Fruit fly (Drosophila melanogaster) whole organism, embryonic: Measurements from ENCODE around the gene Cpr30F.

Experiments
- Atf3 ChIP-seq: fragments of 200-800 bp; sonication (Bioruptor generic); optimal IDR thresholded peaks from 3 replicates; lab custom pipeline; 2016; ENCODE audit warnings: missing biosample characterization, missing genetic modification characterization
- CG10147 ChIP-seq: fragments of 200-800 bp; sonication (Bioruptor generic); optimal IDR thresholded peaks from 2 replicates; lab custom pipeline; 2019; ENCODE audit warnings: missing biosample characterization, mild to moderate bottlenecking, missing genetic modification characterization, moderate library complexity
- CG11247 ChIP-seq: fragments of 200-800 bp; sonication (Bioruptor generic); IDR thresholded peaks from 2 replicates; pipeline ENCODE4 v1.3.6; 2022; ENCODE audit warnings: missing biosample characterization, missing genetic modification characterization
- CG12104 ChIP-seq: fragments of 200-800 bp; sonication (Bioruptor generic); optimal IDR thresholded peaks from 3 replicates; lab custom pipeline; 2016; ENCODE audit warnings: missing biosample characterization, missing genetic modification characterization
- CG15601 ChIP-seq: fragments of 200-800 bp; sonication (Bioruptor generic); optimal IDR thresholded peaks from 3 replicates; lab custom pipeline; 2019; ENCODE audit warnings: missing biosample characterization, mild to moderate bottlenecking, missing genetic modification characterization, moderate library complexity
- CG16863 ChIP-seq: fragments of 200-800 bp; sonication (Bioruptor generic); optimal IDR thresholded peaks from 3 replicates; lab custom pipeline; 2016; ENCODE audit warnings: missing biosample characterization, missing genetic modification characterization
- CG17328 ChIP-seq: fragments of 200-800 bp; sonication (Bioruptor generic); IDR thresholded peaks from 2 replicates; pipeline ENCODE4 v1.3.6; 2022; ENCODE audit warnings: missing biosample characterization, missing genetic modification characterization
- CG2889 ChIP-seq: fragments of 200-800 bp; sonication (Bioruptor generic); IDR thresholded peaks from 3 replicates; pipeline ENCODE4 v1.3.6; 2022; ENCODE audit warnings: missing biosample characterization, missing genetic modification characterization
- CG3407 ChIP-seq: fragments of 200-800 bp; sonication (Bioruptor generic); optimal IDR thresholded peaks from 2 replicates; lab custom pipeline; 2018; ENCODE audit warnings: missing biosample characterization, mild to moderate bottlenecking, missing genetic modification characterization
- CG3726 ChIP-seq: fragments of 200-800 bp; sonication (Bioruptor generic); IDR thresholded peaks from 3 replicates; pipeline ENCODE4, ENCODE4 v1.3.6; 2022; ENCODE audit warnings: missing biosample characterization, missing genetic modification characterization
- CG4730 ChIP-seq: fragments of 200-800 bp; sonication (Bioruptor generic); IDR thresholded peaks from 2 replicates; pipeline ENCODE4 v1.3.6; 2022; ENCODE audit warnings: missing biosample characterization, missing genetic modification characterization
- CG4820 ChIP-seq: fragments of 200-800 bp; sonication (Bioruptor generic); optimal IDR thresholded peaks from 3 replicates; lab custom pipeline; 2016; ENCODE audit warnings: missing biosample characterization, missing genetic modification characterization
- CG6272 ChIP-seq: fragments of 200-800 bp; sonication (Bioruptor generic); IDR thresholded peaks from 2 replicates; pipeline ENCODE4 v1.3.6; 2022; ENCODE audit warnings: missing biosample characterization, missing genetic modification characterization
- CG6689 ChIP-seq: fragments of 200-800 bp; sonication (Bioruptor generic); IDR thresholded peaks from 2 replicates; pipeline ENCODE4 v1.3.6; 2022; ENCODE audit warnings: missing biosample characterization, missing genetic modification characterization
- CG8089 ChIP-seq: fragments of 200-800 bp; sonication (Bioruptor generic); optimal IDR thresholded peaks from 3 replicates; lab custom pipeline; 2016; ENCODE audit warnings: missing biosample characterization, missing genetic modification characterization
- CG9215 ChIP-seq: fragments of 200-800 bp; sonication (Bioruptor generic); IDR thresholded peaks from 2 replicates; pipeline ENCODE4 v1.3.6; 2022; ENCODE audit warnings: missing biosample characterization, missing genetic modification characterization
- CG9437 ChIP-seq: fragments of 200-800 bp; sonication (Bioruptor generic); optimal IDR thresholded peaks from 2 replicates; lab custom pipeline; 2018; ENCODE audit warnings: missing biosample characterization, mild to moderate bottlenecking, missing genetic modification characterization
- CG9797 ChIP-seq: fragments of 200-800 bp; sonication (Bioruptor generic); optimal IDR thresholded peaks from 3 replicates; lab custom pipeline; 2018; ENCODE audit warnings: missing biosample characterization, mild to moderate bottlenecking, missing genetic modification characterization
- CoRest ChIP-seq: fragments of 200-800 bp; sonication (Bioruptor generic); optimal IDR thresholded peaks from 3 replicates; lab custom pipeline; 2018; ENCODE audit warnings: missing biosample characterization, mild to moderate bottlenecking, missing genetic modification characterization, moderate library complexity
- Dek ChIP-seq: fragments of 200-800 bp; sonication (Bioruptor generic); optimal IDR thresholded peaks from 3 replicates; lab custom pipeline; 2019; ENCODE audit warnings: missing biosample characterization, mild to moderate bottlenecking, missing genetic modification characterization, moderate library complexity
- Dref ChIP-seq: fragments of 200-800 bp; sonication (Bioruptor generic); IDR thresholded peaks from 2 replicates; pipeline ENCODE4 v1.3.6; 2022; ENCODE audit warnings: missing biosample characterization, missing genetic modification characterization
- HLH4C ChIP-seq: fragments of 200-800 bp; sonication (Bioruptor generic); IDR thresholded peaks from 3 replicates; pipeline ENCODE4 v1.3.6; 2022; ENCODE audit warnings: missing biosample characterization, missing genetic modification characterization; ENCODE audit not compliant: partially characterized antibody
- Lim3 ChIP-seq: fragments of 200-800 bp; sonication (Bioruptor generic); IDR thresholded peaks from 2 replicates; pipeline ENCODE4 v1.3.6; 2022; ENCODE audit warnings: missing biosample characterization, missing genetic modification characterization
- Lpt ChIP-seq: fragments of >200 bp; optimal IDR thresholded peaks from 2 replicates; lab custom pipeline; 2018; ENCODE audit warnings: missing biosample characterization, missing genetic modification characterization
- MESR4 ChIP-seq: fragments of 200-800 bp; sonication (Bioruptor generic); optimal IDR thresholded peaks from 2 replicates; lab custom pipeline; 2018; ENCODE audit warnings: missing biosample characterization, mild to moderate bottlenecking, missing genetic modification characterization, moderate library complexity
- Mes4 ChIP-seq: fragments of 200-800 bp; sonication (Bioruptor generic); optimal IDR thresholded peaks from 2 replicates; lab custom pipeline; 2016; ENCODE audit warnings: missing biosample characterization, missing genetic modification characterization
- Oli ChIP-seq: fragments of 200-800 bp; sonication (Bioruptor generic); optimal IDR thresholded peaks from 2 replicates; lab custom pipeline; 2018; ENCODE audit warnings: missing biosample characterization, mild to moderate bottlenecking, missing genetic modification characterization, moderate library complexity
- Opbp ChIP-seq: fragments of 200-800 bp; sonication (Bioruptor generic); IDR thresholded peaks from 3 replicates; pipeline ENCODE4 v1.3.6; 2022; ENCODE audit warnings: missing biosample characterization, missing genetic modification characterization; ENCODE audit not compliant: partially characterized antibody
- Ptx1 ChIP-seq: fragments of 200-800 bp; sonication (Bioruptor generic); IDR thresholded peaks from 2 replicates; pipeline ENCODE4 v1.3.6; 2022; ENCODE audit warnings: missing biosample characterization, missing genetic modification characterization
- Rfx ChIP-seq: fragments of 200-800 bp; sonication (Bioruptor generic); IDR thresholded peaks from 2 replicates; pipeline ENCODE4 v1.3.6; 2022; ENCODE audit warnings: missing biosample characterization, missing genetic modification characterization
- Trl ChIP-seq, 3 experiments: fragments of >200 bp in 2 of 3; fragments of 200-800 bp in 1 of 3; sonication (Bioruptor generic) in 1 of 3; optimal IDR thresholded peaks; 2 replicates in 1 of 3; 3 replicates in 2 of 3; lab custom pipeline; 2016 to 2017; ENCODE audit warnings: missing biosample characterization in 1 of 3, missing genetic modification characterization in 1 of 3
- bowl ChIP-seq: fragments of 200-800 bp; sonication (Bioruptor generic); IDR thresholded peaks from 2 replicates; pipeline ENCODE4 v1.3.6; 2022; ENCODE audit warnings: missing biosample characterization, missing genetic modification characterization
- chif ChIP-seq, 2 experiments: fragments of 200-800 bp; sonication (Bioruptor generic); optimal IDR thresholded peaks; 3 replicates each; lab custom pipeline; 2016; ENCODE audit warnings: missing biosample characterization in 2 of 2, missing genetic modification characterization in 2 of 2
- dan ChIP-seq: fragments of 200-800 bp; sonication (Bioruptor generic); IDR thresholded peaks from 2 replicates; pipeline ENCODE4 v1.3.6; 2022; ENCODE audit warnings: missing biosample characterization, missing genetic modification characterization
- disco-r ChIP-seq: fragments of 200-800 bp; sonication (Bioruptor generic); optimal IDR thresholded peaks from 2 replicates; lab custom pipeline; 2016; ENCODE audit warnings: missing biosample characterization, missing genetic modification characterization
- exex ChIP-seq: fragments of 200-800 bp; sonication (Bioruptor generic); optimal IDR thresholded peaks from 4 replicates; lab custom pipeline; 2018; ENCODE audit warnings: missing biosample characterization, mild to moderate bottlenecking, missing genetic modification characterization, moderate library complexity
- her ChIP-seq: fragments of 200-800 bp; sonication (Bioruptor generic); optimal IDR thresholded peaks from 2 replicates; lab custom pipeline; 2016; ENCODE audit warnings: missing biosample characterization, missing genetic modification characterization
- jigr1 ChIP-seq: fragments of 200-800 bp; sonication (Bioruptor generic); IDR thresholded peaks from 3 replicates; pipeline ENCODE4 v1.3.6; 2022; ENCODE audit warnings: missing biosample characterization, missing genetic modification characterization
- lab ChIP-seq: fragments of 200-800 bp; sonication (Bioruptor generic); optimal IDR thresholded peaks from 3 replicates; lab custom pipeline; 2017; ENCODE audit warnings: missing biosample characterization, missing genetic modification characterization, mild to moderate bottlenecking, moderate library complexity, missing genetic modification reagents
- nerfin-2 ChIP-seq: fragments of 200-800 bp; sonication (Bioruptor generic); IDR thresholded peaks from 2 replicates; pipeline ENCODE4 v1.3.6; 2022; ENCODE audit warnings: missing biosample characterization, missing genetic modification characterization; ENCODE audit not compliant: partially characterized antibody
- oc ChIP-seq: fragments of 200-800 bp; sonication (Bioruptor generic); optimal IDR thresholded peaks from 2 replicates; lab custom pipeline; 2018; ENCODE audit warnings: missing biosample characterization, mild to moderate bottlenecking, missing genetic modification characterization, moderate library complexity
- onecut ChIP-seq: fragments of 200-800 bp; sonication (Bioruptor generic); IDR thresholded peaks from 2 replicates; pipeline ENCODE4 v1.3.6; 2022; ENCODE audit warnings: missing biosample characterization, missing genetic modification characterization
- pan ChIP-seq, 4 experiments: fragments of >200 bp in 3 of 4; fragments of 200-800 bp in 1 of 4; sonication (Bioruptor generic) in 1 of 4; optimal IDR thresholded peaks in 3 of 4; IDR thresholded peaks in 1 of 4; 2 replicates each; pipeline versions ENCODE4 v1.3.6 to Lab custom; 2017 to 2022; ENCODE audit warnings: missing biosample characterization in 2 of 4, missing genetic modification characterization in 2 of 4, mixed read lengths in 1 of 4
- pb ChIP-seq: fragments of 200-800 bp; sonication (Bioruptor generic); optimal IDR thresholded peaks from 3 replicates; lab custom pipeline; 2016; ENCODE audit warnings: missing biosample characterization, missing genetic modification characterization
- phol ChIP-seq: fragments of 200-800 bp; sonication (Bioruptor generic); optimal IDR thresholded peaks from 3 replicates; lab custom pipeline; 2018; ENCODE audit warnings: missing biosample characterization, mild to moderate bottlenecking, missing genetic modification characterization, moderate library complexity
- pum ChIP-seq: fragments of 200-800 bp; sonication (Bioruptor generic); optimal IDR thresholded peaks from 2 replicates; lab custom pipeline; 2016; ENCODE audit warnings: missing biosample characterization, missing genetic modification characterization
- rib ChIP-seq: fragments of 200-800 bp; sonication (Bioruptor generic); IDR thresholded peaks from 2 replicates; pipeline ENCODE4 v1.3.6; 2022; ENCODE audit warnings: missing biosample characterization, missing genetic modification characterization
- slp2 ChIP-seq: fragments of 200-800 bp; sonication (Bioruptor generic); optimal IDR thresholded peaks from 2 replicates; lab custom pipeline; 2016; ENCODE audit warnings: missing biosample characterization, missing genetic modification characterization
- twi ChIP-seq: fragments of 200-800 bp; optimal IDR thresholded peaks from 2 replicates; lab custom pipeline; 2019; ENCODE audit warnings: missing biosample characterization, mild to moderate bottlenecking, missing genetic modification characterization, moderate library complexity
- tx ChIP-seq: fragments of 200-800 bp; sonication (Bioruptor generic); optimal IDR thresholded peaks from 2 replicates; lab custom pipeline; 2016; ENCODE audit warnings: missing biosample characterization, missing genetic modification characterization
- wor ChIP-seq: fragments of 200-800 bp; sonication (Bioruptor generic); IDR thresholded peaks from 2 replicates; pipeline ENCODE4 v1.3.6; 2022; ENCODE audit warnings: missing biosample characterization, missing genetic modification characterization

The Cpr30F gene

DNA sequence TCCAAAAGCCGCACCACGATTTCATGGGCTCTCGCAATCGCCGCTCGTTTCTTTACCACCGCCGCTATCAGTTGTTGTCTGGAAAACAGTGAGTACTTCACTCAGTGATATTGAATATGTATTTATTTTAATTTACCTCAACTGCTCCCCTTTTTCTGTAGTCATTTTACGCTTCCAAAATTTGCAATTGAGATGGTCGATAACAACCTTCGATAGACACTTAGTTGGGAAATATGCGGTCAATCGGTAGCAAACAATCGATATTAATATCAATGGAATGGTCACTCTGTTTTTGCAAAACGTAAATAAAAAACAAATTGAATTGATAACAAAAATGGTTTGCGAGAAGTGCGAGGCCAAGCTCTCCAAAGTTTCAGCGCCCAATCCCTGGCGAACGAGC, 42.4 kb downstream of the Cpr30F start, which contains the start of the genes CG34183 and CG4537 (continued):
- TF ChIP-seq oc (tag; lab: Kevin White, UChicago) (no peak), onecut (no peak), Rfx (GFP tag; lab: Robert Waterston, UW) (peak; percentile 39; the same call in 1 of the 2 replicates), exex (no peak), tx (no peak), bowl (GFP tag; lab: Robert Waterston, UW) (no peak), phol (tag; lab: Kevin White, UChicago) (peak; percentile 49), Opbp (GFP tag; lab: Robert Waterston, UW) (peak; percentile 91), pan (optimal IDR thresholded peaks at IDR 0.05; lab: Kevin White, UChicago) (no peak), pan (GFP tag; optimal IDR thresholded peaks at IDR 0.05 in 1 of 2, IDR thresholded peaks at IDR 0.05 in 1 of 2) (no peak), her (peak; percentile 3), CG9215 (GFP tag; lab: Robert Waterston, UW) (no peak), Ptx1 (no peak), CG9437 (GFP tag; lab: Kevin White, UChicago) (no peak), CG11247 (GFP tag; lab: Robert Waterston, UW) (no peak), CG4820 (GFP tag; lab: Kevin White, UChicago) (no peak), disco-r (GFP tag; lab: Kevin White, UChicago) (no peak), HLH4C (peak; percentile 90), CG15601 (tag; lab: Kevin White, UChicago) (no peak), chif (GFP tag; optimal IDR thresholded peaks at IDR 0.05; lab: Kevin White, UChicago) (no peak), MESR4 (peak; percentile 74), CG6689 (GFP tag; lab: Robert Waterston, UW) (no peak), CG3726 (GFP tag; lab: Robert Waterston, UW) (no peak), Lpt (no peak), pb (GFP tag; lab: Kevin White, UChicago) (no peak), CG2889 (GFP tag; lab: Robert Waterston, UW) (no peak), Dref (GFP tag; lab: Robert Waterston, UW) (peak; percentile 97), dan (no peak), Lim3 (no peak), CG12104 (GFP tag; lab: Kevin White, UChicago) (no peak), Dek (tag; lab: Kevin White, UChicago) (no peak), CG17328 (0 out of 2 replicates have a peak, but pooled peaks have one; percentile 18), Mes4 (GFP tag; lab: Kevin White, UChicago) (no peak), CG8089 (GFP tag; lab: Kevin White, UChicago) (no peak), CG10147 (GFP tag; lab: Kevin White, UChicago) (no peak), CG6272 (GFP tag; lab: Robert Waterston, UW) (no peak), twi (tag; lab: Kevin White, UChicago) (no peak), slp2 (no peak), jigr1 (GFP tag; lab: Robert Waterston, UW) (no peak), wor (GFP tag; lab: Robert Waterston, UW) (no peak), CoRest (tag; lab: Kevin White, UChicago) (no peak), Atf3 (no peak), pum (GFP tag; lab: Kevin White, UChicago) (no peak), CG16863 (GFP tag; lab: Kevin White, UChicago) (no peak), CG4730 (no peak), CG9797 (peak; percentile 72), Trl (optimal IDR thresholded peaks at IDR 0.05; lab: Kevin White, UChicago) (no peak), Trl (GFP tag; optimal IDR thresholded peaks at IDR 0.05; lab: Kevin White, UChicago) (no peak), CG3407 (GFP tag; lab: Kevin White, UChicago) (no peak), rib (0 out of 2 replicates have a peak, but pooled peaks have one; percentile 31), nerfin-2 (GFP tag; lab: Robert Waterston, UW) (peak; percentile 85), lab (no peak), Oli (no peak)
